Fruit fly (Drosophila melanogaster): Measurements from ENCODE around the gene RpS27A.

dm6 chr2L:10439174-10439573 is 31.0 kb downstream of the RpS27A start, which contains the start of gene Nse4:
- TF ChIP-seq Jra (GFP tag; optimal IDR thresholded peaks at IDR 0.05) (no peak), Myc (optimal IDR thresholded peaks at IDR 0.05) (no peak), dmrt93B (GFP tag; optimal IDR thresholded peaks at IDR 0.05) (no peak), CG9705 (GFP tag; optimal IDR thresholded peaks at IDR 0.05) (no peak), CG32264 (GFP tag; optimal IDR thresholded peaks at IDR 0.05) (no peak), Hr83 (GFP tag; optimal IDR thresholded peaks at IDR 0.05; ENCODE audit: poor library complexity, severe bottlenecking) (no peak), fru (GFP tag; optimal IDR thresholded peaks at IDR 0.05) (no peak)

All from whole organism, wandering third instar larva.